Fruit fly (Drosophila melanogaster): ENCODE measurements around the gene mop.

The mop gene

DNA sequence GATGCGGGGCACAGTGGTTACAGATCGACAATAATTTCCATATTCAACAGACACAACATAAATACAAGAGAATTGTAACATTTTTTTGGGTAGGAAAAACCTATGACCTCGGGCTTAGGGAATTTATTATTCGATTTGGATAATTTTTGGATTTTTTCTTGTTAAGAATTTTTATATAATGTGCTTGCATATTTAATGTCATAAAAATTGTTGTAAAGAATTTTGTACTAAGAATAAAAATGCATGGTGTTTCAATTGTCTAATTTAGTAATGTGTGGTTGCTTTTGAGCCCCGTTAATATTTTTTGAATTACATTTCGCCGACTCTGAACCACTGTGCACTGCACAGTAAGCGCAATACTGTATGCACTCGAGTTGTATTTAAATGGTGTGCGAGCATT is 40.7 kb upstream of the mop start (continued):
- TF ChIP-seq CG6276 (GFP tag; optimal IDR thresholded peaks at IDR 0.05) (no peak), fd85E (GFP tag; optimal IDR thresholded peaks at IDR 0.05) (no peak), CG6808 (GFP tag; optimal IDR thresholded peaks at IDR 0.05) (peak; percentile 6), CG11762 (GFP tag; optimal IDR thresholded peaks at IDR 0.05; ENCODE audit: insufficient read depth) (no peak), CG34406 (GFP tag; optimal IDR thresholded peaks at IDR 0.05) (no peak), CG10669 (GFP tag; optimal IDR thresholded peaks at IDR 0.05) (peak; percentile 13), vri (GFP tag; optimal IDR thresholded peaks at IDR 0.05) (no peak), CG4318 (GFP tag; optimal IDR thresholded peaks at IDR 0.05) (no peak), CG10631 (GFP tag; optimal IDR thresholded peaks at IDR 0.05) (peak; percentile 36), cyc (GFP tag; optimal IDR thresholded peaks at IDR 0.05) (no peak), dsx (GFP tag; optimal IDR thresholded peaks at IDR 0.05; ENCODE audit: poor library complexity, severe bottlenecking) (no peak), pdm3 (GFP tag; optimal IDR thresholded peaks at IDR 0.05) (peak; percentile 14), Hr39 (GFP tag; optimal IDR thresholded peaks at IDR 0.05) (peak; percentile 31), dac (GFP tag; optimal IDR thresholded peaks at IDR 0.05) (no peak), Met (GFP tag; optimal IDR thresholded peaks at IDR 0.05) (peak; percentile 0), achi (GFP tag; optimal IDR thresholded peaks at IDR 0.05) (peak; percentile 31), salr (GFP tag; optimal IDR thresholded peaks at IDR 0.05) (peak in 1 of 2 experiments; percentile 36), CG11294 (GFP tag; IDR thresholded peaks at IDR 0.05) (no peak), Sox102F (GFP tag; optimal IDR thresholded peaks at IDR 0.05) (no peak), CG15336 (GFP tag; IDR thresholded peaks at IDR 0.05) (no peak), Eip93F (GFP tag; optimal IDR thresholded peaks at IDR 0.05) (no peak), CG8632 (GFP tag; optimal IDR thresholded peaks at IDR 0.05) (no peak), net (GFP tag; optimal IDR thresholded peaks at IDR 0.05) (no peak), ss (GFP tag; optimal IDR thresholded peaks at IDR 0.05) (no peak), acj6 (GFP tag; optimal IDR thresholded peaks at IDR 0.05) (peak; percentile 12), CG3032 (tag; optimal IDR thresholded peaks at IDR 0.05) (peak; percentile 2), fd59A (GFP tag; optimal IDR thresholded peaks at IDR 0.05) (peak; percentile 2)

DNA sequence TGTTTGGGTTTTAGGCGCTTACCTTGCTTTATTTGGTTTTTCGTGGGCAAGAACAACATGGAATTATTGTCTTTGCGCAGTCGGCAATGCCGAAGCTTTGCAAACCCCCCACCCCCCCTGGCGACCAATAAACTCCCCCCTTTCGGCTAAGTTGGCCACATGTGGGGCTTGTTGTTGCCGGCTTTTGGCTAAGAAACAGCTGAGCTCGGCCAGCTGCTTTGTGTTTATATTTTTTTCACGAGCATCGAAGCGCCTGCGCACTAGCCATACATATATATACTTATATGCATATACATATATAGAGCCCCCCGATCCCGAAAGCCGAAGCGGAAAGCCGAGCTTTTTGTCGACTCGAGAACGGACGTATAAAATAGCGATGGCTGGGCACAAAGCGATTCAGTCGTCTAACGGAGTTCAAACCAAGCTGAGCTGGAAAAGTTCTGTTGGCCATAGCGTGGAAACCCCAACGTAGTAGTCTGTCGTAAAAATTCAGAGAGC is 28.8 kb upstream of the mop start, which contains the start of gene CG17839:
Gene CG17839 (plus strand): TSS at position 413 of the 498 bp plus-strand sequence.
- TF ChIP-seq fkh (GFP tag; optimal IDR thresholded peaks at IDR 0.05), result peak; percentile 85
- TF ChIP-seq CG4318 (GFP tag; optimal IDR thresholded peaks at IDR 0.05), result no peak
- TF ChIP-seq Ets21C (GFP tag; optimal IDR thresholded peaks at IDR 0.05), result no peak
- TF ChIP-seq CG8632 (GFP tag; optimal IDR thresholded peaks at IDR 0.05), result no peak
- no peak for TF ChIP-seq Hr4 (GFP tag; optimal IDR thresholded peaks at IDR 0.05)
- TF ChIP-seq CG11294 (GFP tag; IDR thresholded peaks at IDR 0.05), result no peak
- 0 out of 3 replicates have a peak, but pooled peaks have one; percentile 25 for TF ChIP-seq eg (GFP tag; IDR thresholded peaks at IDR 0.05)
- TF ChIP-seq fd59A (GFP tag; optimal IDR thresholded peaks at IDR 0.05), result no peak
- peak; percentile 34 for TF ChIP-seq svp (GFP tag)
- no peak for TF ChIP-seq CG6276 (GFP tag; optimal IDR thresholded peaks at IDR 0.05)
- TF ChIP-seq Sox102F (GFP tag; optimal IDR thresholded peaks at IDR 0.05), result no peak

DNA sequence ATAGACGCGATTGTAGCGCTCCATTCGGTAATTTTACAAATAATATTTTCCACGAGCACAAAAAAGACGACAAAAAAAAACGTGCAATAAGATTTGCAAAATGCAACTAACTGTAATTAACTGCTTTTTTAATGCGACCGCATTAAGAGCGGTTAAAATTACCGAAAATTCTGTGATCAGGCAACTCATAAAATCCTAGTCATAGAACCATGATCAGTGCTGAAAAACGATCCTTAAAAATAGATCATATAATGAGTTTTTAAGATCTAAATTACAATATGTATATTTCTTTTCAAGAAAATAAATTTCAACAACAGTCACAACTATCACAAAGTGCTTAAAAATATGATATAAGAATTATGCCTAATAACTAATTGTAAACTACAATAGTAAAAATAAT is 27.3 kb upstream of the mop start, which contains the start of gene gnu:
Gene gnu (minus strand): TSS at position 125 of the 400 bp plus-strand sequence.
- no peak for TF ChIP-seq Eip75B (GFP tag; optimal IDR thresholded peaks at IDR 0.05)
- TF ChIP-seq CG8632 (GFP tag; optimal IDR thresholded peaks at IDR 0.05), result no peak
- TF ChIP-seq CG6854 (GFP tag; optimal IDR thresholded peaks at IDR 0.05), result no peak
- TF ChIP-seq Smox (GFP tag; optimal IDR thresholded peaks at IDR 0.05), result no peak
- TF ChIP-seq lz (GFP tag; optimal IDR thresholded peaks at IDR 0.05), result no peak
- TF ChIP-seq Lpt (GFP tag; optimal IDR thresholded peaks at IDR 0.05), result no peak
- no peak for TF ChIP-seq cyc (GFP tag; optimal IDR thresholded peaks at IDR 0.05)
- no peak for TF ChIP-seq salr (GFP tag; optimal IDR thresholded peaks at IDR 0.05)
- no peak for TF ChIP-seq CG11294 (GFP tag; IDR thresholded peaks at IDR 0.05)
- no peak for TF ChIP-seq CG8319 (GFP tag; optimal IDR thresholded peaks at IDR 0.05)
- no peak for TF ChIP-seq Blimp-1 (GFP tag; optimal IDR thresholded peaks at IDR 0.05)
- TF ChIP-seq net (GFP tag; optimal IDR thresholded peaks at IDR 0.05), result no peak
- TF ChIP-seq Sox102F (GFP tag; optimal IDR thresholded peaks at IDR 0.05), result no peak
- TF ChIP-seq esn (GFP tag; optimal IDR thresholded peaks at IDR 0.05), result no peak
- TF ChIP-seq CG15336 (GFP tag; IDR thresholded peaks at IDR 0.05), result no peak
- TF ChIP-seq CG16779 (tag; optimal IDR thresholded peaks at IDR 0.05), result no peak
- TF ChIP-seq Ets21C (GFP tag; optimal IDR thresholded peaks at IDR 0.05), result no peak

Data from whole organism, prepupa.